Fruit fly (Drosophila melanogaster): Measurements from ENCODE around the gene dop.

dop gene

DNA sequence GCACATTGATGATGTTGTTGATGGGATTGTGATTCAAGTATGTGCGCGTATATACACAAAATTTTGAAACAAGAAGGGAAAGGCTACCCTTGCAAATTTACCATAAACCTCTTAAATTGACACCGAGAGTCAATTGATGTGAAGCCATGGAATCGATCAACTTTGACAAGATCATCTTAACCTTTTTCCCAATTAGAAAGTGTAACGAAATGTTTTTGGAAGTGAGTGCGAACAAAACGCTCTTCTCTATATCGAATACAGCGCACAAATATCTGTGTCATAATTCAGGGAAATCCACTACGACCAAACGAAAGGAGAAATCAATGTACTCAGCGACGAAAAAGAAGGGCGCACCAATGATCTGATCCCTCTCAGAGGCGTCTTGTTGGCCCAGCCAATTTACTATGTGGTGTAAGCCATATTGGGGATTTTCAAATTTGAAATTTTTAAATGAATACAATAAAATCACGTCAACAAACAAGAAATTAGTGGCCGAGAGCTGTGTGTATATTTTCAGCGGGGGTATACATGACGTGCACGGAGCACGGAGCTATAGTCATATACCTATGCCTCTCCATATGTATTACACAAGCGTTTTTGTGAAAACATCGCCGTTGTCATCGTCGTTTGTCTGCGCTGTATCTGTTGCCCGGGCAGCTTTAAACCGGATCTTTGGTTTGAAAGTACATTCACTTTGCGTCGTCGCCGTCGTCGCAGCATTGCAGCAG lies 32.2 kb upstream of the dop start (continued):
- TF ChIP-seq gcm2 (GFP tag; optimal IDR thresholded peaks at IDR 0.05) (no peak), ERR (GFP tag; optimal IDR thresholded peaks at IDR 0.05) (no peak), HmgZ (tag; optimal IDR thresholded peaks at IDR 0.05) (peak; percentile 5), CG17912 (GFP tag; optimal IDR thresholded peaks at IDR 0.05) (no peak), cad (GFP tag; optimal IDR thresholded peaks at IDR 0.05) (no peak), CG4328 (GFP tag; optimal IDR thresholded peaks at IDR 0.05) (peak; percentile 12), bsh (GFP tag; optimal IDR thresholded peaks at IDR 0.05) (peak; percentile 40 to 59), CG10321 (GFP tag; IDR thresholded peaks at IDR 0.05) (no peak), pfk (GFP tag; optimal IDR thresholded peaks at IDR 0.05) (no peak), CG2202 (tag; optimal IDR thresholded peaks at IDR 0.05) (no peak), CG2712 (tag; optimal IDR thresholded peaks at IDR 0.05) (peak; percentile 63), maf-S (GFP tag; optimal IDR thresholded peaks at IDR 0.05) (no peak), CG11398 (GFP tag; optimal IDR thresholded peaks at IDR 0.05) (no peak), gt (GFP tag; IDR thresholded peaks at IDR 0.05) (no peak), CG43689 (GFP tag; IDR thresholded peaks at IDR 0.05) (no peak), E2f2 (GFP tag; IDR thresholded peaks at IDR 0.05) (no peak), Hand (GFP tag; optimal IDR thresholded peaks at IDR 0.05) (no peak), nmo (GFP tag; optimal IDR thresholded peaks at IDR 0.05) (peak; percentile 32), sens-2 (GFP tag; IDR thresholded peaks at IDR 0.05) (peak; percentile 40; the same call in 1 of the 2 replicates), amos (GFP tag; IDR thresholded peaks at IDR 0.05; ENCODE audit: partially characterized antibody) (no peak), CG3847 (GFP tag; IDR thresholded peaks at IDR 0.05) (no peak), CG6813 (GFP tag; optimal IDR thresholded peaks at IDR 0.05) (peak; percentile 23), Pdp1 (GFP tag; optimal IDR thresholded peaks at IDR 0.05) (peak; percentile 41 to 79), eve (GFP tag; optimal IDR thresholded peaks at IDR 0.05) (peak in 1 of 2 experiments; percentile 93), CG12219 (GFP tag; optimal IDR thresholded peaks at IDR 0.05) (peak; percentile 19), usp (GFP tag; optimal IDR thresholded peaks at IDR 0.05) (no peak), nerfin-1 (tag; optimal IDR thresholded peaks at IDR 0.05) (peak; percentile 16), CG10209 (GFP tag; optimal IDR thresholded peaks at IDR 0.05) (peak; percentile 20), GATAe (GFP tag; conservative IDR thresholded peaks at IDR 0.05) (no peak), Bgb (GFP tag; IDR thresholded peaks at IDR 0.05; ENCODE audit: partially characterized antibody) (no peak), CG2120 (GFP tag; optimal IDR thresholded peaks at IDR 0.05) (peak; percentile 30), CG13894 (tag; optimal IDR thresholded peaks at IDR 0.05) (no peak), Bdp1 (GFP tag; optimal IDR thresholded peaks at IDR 0.05) (no peak), bigmax (GFP tag; optimal IDR thresholded peaks at IDR 0.05) (no peak), CG6689 (GFP tag; IDR thresholded peaks at IDR 0.05) (no peak), CG7271 (tag; optimal IDR thresholded peaks at IDR 0.05) (no peak), Rfx (GFP tag; IDR thresholded peaks at IDR 0.05) (peak; percentile 43), CG18011 (GFP tag; optimal IDR thresholded peaks at IDR 0.05) (no peak), Hmr (GFP tag; optimal IDR thresholded peaks at IDR 0.05) (no peak), esg (GFP tag; conservative IDR thresholded peaks at IDR 0.05) (peak; percentile 18; the same call in 1 of the 2 replicates), p53 (GFP tag; optimal IDR thresholded peaks at IDR 0.05) (no peak), CG13287 (GFP tag; IDR thresholded peaks at IDR 0.05; ENCODE audit: partially characterized antibody) (no peak), pnt (GFP tag; optimal IDR thresholded peaks at IDR 0.05) (peak; percentile 12), CG10565 (GFP tag; optimal IDR thresholded peaks at IDR 0.05) (no peak), cato (GFP tag; optimal IDR thresholded peaks at IDR 0.05; ENCODE audit: borderline replicate concordance) (no peak), repo (GFP tag; optimal IDR thresholded peaks at IDR 0.05) (no peak), sug (tag; optimal IDR thresholded peaks at IDR 0.05) (no peak), Six4 (GFP tag; optimal IDR thresholded peaks at IDR 0.05) (peak; percentile 23), CG32772 (GFP tag; IDR thresholded peaks at IDR 0.05) (0 out of 2 replicates have a peak, but pooled peaks have one; percentile 4)

All from whole organism, embryonic.